Worm (Caenorhabditis elegans) whole organism, L3 larva: ENCODE results near the gene Y43F4A.1.

Source experiments
- R02D3.7 ChIP-seq: fragments of 150-350 bp; optimal IDR thresholded peaks from 2 replicates; lab custom pipeline; 2014; ENCODE audit warnings: missing biosample characterization, missing genetic modification characterization
- ZK546.5 ChIP-seq: sonication (generic microtip); optimal IDR thresholded peaks from 2 replicates; lab custom pipeline; 2017; ENCODE audit warnings: missing biosample characterization, missing genetic modification characterization
- aly-2 ChIP-seq: fragments of 150-350 bp; optimal IDR thresholded peaks from 2 replicates; lab custom pipeline; 2014; ENCODE audit warnings: missing biosample characterization, missing genetic modification characterization
- ama-1 ChIP-seq: fragments of 150-350 bp; optimal IDR thresholded peaks from 2 replicates; lab custom pipeline; 2018
- ceh-16 ChIP-seq: sonication (generic microtip); optimal IDR thresholded peaks from 2 replicates; lab custom pipeline; 2017; ENCODE audit warnings: missing biosample characterization, missing genetic modification characterization
- ceh-28 ChIP-seq: fragments of 150-350 bp; optimal IDR thresholded peaks from 2 replicates; lab custom pipeline; 2014; ENCODE audit warnings: missing biosample characterization, missing genetic modification reagents, missing genetic modification characterization
- ceh-82 ChIP-seq: fragments of 150-350 bp; optimal IDR thresholded peaks from 2 replicates; lab custom pipeline; 2014; ENCODE audit warnings: missing biosample characterization, missing genetic modification characterization
- ceh-9 ChIP-seq: sonication (generic microtip); optimal IDR thresholded peaks from 2 replicates; lab custom pipeline; 2018; ENCODE audit warnings: missing biosample characterization, missing genetic modification characterization
- daf-12 ChIP-seq: fragments of 150-350 bp; optimal IDR thresholded peaks from 2 replicates; lab custom pipeline; 2014; ENCODE audit warnings: missing biosample characterization, missing genetic modification reagents, missing genetic modification characterization
- egl-27 ChIP-seq: sonication (generic microtip); optimal IDR thresholded peaks from 4 replicates; lab custom pipeline; 2017; ENCODE audit warnings: missing biosample characterization, missing genetic modification reagents, missing genetic modification characterization
- egl-5 ChIP-seq: fragments of 150-350 bp; optimal IDR thresholded peaks from 2 replicates; lab custom pipeline; 2017; ENCODE audit warnings: missing biosample characterization, missing genetic modification reagents, missing genetic modification characterization, inconsistent platforms
- elt-1 ChIP-seq: fragments of 150-350 bp; optimal IDR thresholded peaks from 2 replicates; lab custom pipeline; 2014; ENCODE audit warnings: missing biosample characterization, missing genetic modification characterization
- elt-2 ChIP-seq: sonication (generic microtip); optimal IDR thresholded peaks from 2 replicates; lab custom pipeline; 2016; ENCODE audit warnings: missing genetic modification reagents, mild to moderate bottlenecking, missing genetic modification characterization, missing compliant biosample characterization
- elt-3 ChIP-seq, 3 experiments: fragments of 150-350 bp in 1 of 3; sonication (generic microtip) in 2 of 3; optimal IDR thresholded peaks; 2 replicates in 2 of 3; 4 replicates in 1 of 3; lab custom pipeline; 2014 to 2017; ENCODE audit warnings: missing biosample characterization in 3 of 3, missing genetic modification characterization in 3 of 3
- eor-1 ChIP-seq, 2 experiments: fragments of 150-350 bp; optimal IDR thresholded peaks; 2 replicates each; lab custom pipeline; 2014 to 2018; ENCODE audit warnings: missing biosample characterization in 2 of 2, missing genetic modification characterization in 2 of 2
- fkh-10 ChIP-seq: sonication (generic microtip); optimal IDR thresholded peaks from 2 replicates; lab custom pipeline; 2017; ENCODE audit warnings: missing biosample characterization, missing genetic modification reagents, missing genetic modification characterization
- fkh-2 ChIP-seq: fragments of 150-350 bp; optimal IDR thresholded peaks from 2 replicates; lab custom pipeline; 2014; ENCODE audit warnings: missing biosample characterization, missing genetic modification reagents, missing genetic modification characterization
- fos-1 ChIP-seq: fragments of 150-350 bp; optimal IDR thresholded peaks from 2 replicates; lab custom pipeline; 2014; ENCODE audit warnings: missing biosample characterization, missing genetic modification characterization
- hmg-11 ChIP-seq: sonication (generic microtip); optimal IDR thresholded peaks from 2 replicates; lab custom pipeline; 2016; ENCODE audit warnings: missing genetic modification characterization, missing compliant biosample characterization
- jun-1 ChIP-seq: fragments of 150-350 bp; optimal IDR thresholded peaks from 2 replicates; lab custom pipeline; 2014; ENCODE audit warnings: missing biosample characterization, missing genetic modification reagents, missing genetic modification characterization
- lin-15B ChIP-seq: fragments of 150-350 bp; optimal IDR thresholded peaks from 2 replicates; lab custom pipeline; 2014; ENCODE audit warnings: missing biosample characterization, missing genetic modification characterization
- lin-39 ChIP-seq: fragments of 150-350 bp; optimal IDR thresholded peaks from 2 replicates; lab custom pipeline; 2018; ENCODE audit warnings: missing biosample characterization, missing genetic modification reagents, missing genetic modification characterization
- lsy-12 ChIP-seq: sonication (generic microtip); optimal IDR thresholded peaks from 2 replicates; lab custom pipeline; 2016; ENCODE audit warnings: mild to moderate bottlenecking, missing genetic modification characterization, missing compliant biosample characterization
- mdl-1 ChIP-seq: fragments of 150-350 bp; optimal IDR thresholded peaks from 2 replicates; lab custom pipeline; 2014; ENCODE audit warnings: missing biosample characterization, missing genetic modification characterization
- mml-1 ChIP-seq: fragments of 150-350 bp; sonication (generic microtip); optimal IDR thresholded peaks from 3 replicates; lab custom pipeline; 2014; ENCODE audit warnings: missing biosample characterization, missing genetic modification characterization
- nfya-1 ChIP-seq: sonication (generic microtip); optimal IDR thresholded peaks from 2 replicates; lab custom pipeline; 2017; ENCODE audit warnings: missing genetic modification characterization, mild to moderate bottlenecking, missing compliant biosample characterization, antibody characterized with exemption, moderate library complexity; ENCODE audit not compliant: insufficient read depth
- nhr-11 ChIP-seq: fragments of 150-350 bp; optimal IDR thresholded peaks from 2 replicates; lab custom pipeline; 2014; ENCODE audit warnings: missing biosample characterization, missing genetic modification characterization
- nhr-12 ChIP-seq: fragments of 150-350 bp; optimal IDR thresholded peaks from 2 replicates; lab custom pipeline; 2014; ENCODE audit warnings: missing biosample characterization, missing genetic modification characterization
- nhr-23 ChIP-seq: fragments of 150-350 bp; optimal IDR thresholded peaks from 2 replicates; lab custom pipeline; 2014; ENCODE audit warnings: missing biosample characterization, missing genetic modification reagents, missing genetic modification characterization
- nhr-237 ChIP-seq: fragments of 150-350 bp; optimal IDR thresholded peaks from 2 replicates; lab custom pipeline; 2014; ENCODE audit warnings: missing biosample characterization, missing genetic modification characterization
- nhr-25 ChIP-seq: sonication (generic microtip); optimal IDR thresholded peaks from 2 replicates; lab custom pipeline; 2017; ENCODE audit warnings: missing biosample characterization, missing genetic modification characterization
- nhr-28 ChIP-seq: fragments of 150-350 bp; optimal IDR thresholded peaks from 2 replicates; lab custom pipeline; 2014; ENCODE audit warnings: missing biosample characterization, missing genetic modification characterization
- nhr-43 ChIP-seq: sonication (generic microtip); optimal IDR thresholded peaks from 2 replicates; lab custom pipeline; 2016; ENCODE audit warnings: mild to moderate bottlenecking, missing genetic modification characterization, missing compliant biosample characterization; ENCODE audit not compliant: poor library complexity, severe bottlenecking
- nhr-67 ChIP-seq: fragments of 150-350 bp; optimal IDR thresholded peaks from 2 replicates; lab custom pipeline; 2014; ENCODE audit warnings: missing biosample characterization, missing genetic modification characterization
- nhr-76 ChIP-seq: fragments of 150-350 bp; sonication (generic microtip); optimal IDR thresholded peaks from 5 replicates; lab custom pipeline; 2014; ENCODE audit warnings: missing biosample characterization, missing genetic modification characterization
- nhr-77 ChIP-seq: fragments of 150-350 bp; optimal IDR thresholded peaks from 2 replicates; lab custom pipeline; 2014; ENCODE audit warnings: missing biosample characterization, missing genetic modification characterization
- pha-4 ChIP-seq: fragments of 150-350 bp; optimal IDR thresholded peaks from 2 replicates; lab custom pipeline; 2014; ENCODE audit warnings: missing biosample characterization, missing genetic modification reagents, missing genetic modification characterization
- pqm-1 ChIP-seq: fragments of 150-350 bp; optimal IDR thresholded peaks from 2 replicates; lab custom pipeline; 2017; ENCODE audit warnings: missing biosample characterization, missing genetic modification characterization, inconsistent platforms
- sea-2 ChIP-seq: fragments of 150-350 bp; sonication (generic microtip); optimal IDR thresholded peaks from 4 replicates; lab custom pipeline; 2014; ENCODE audit warnings: missing biosample characterization, missing genetic modification reagents, missing genetic modification characterization
- skn-1 ChIP-seq: fragments of 150-350 bp; optimal IDR thresholded peaks from 2 replicates; lab custom pipeline; 2014; ENCODE audit warnings: missing biosample characterization, missing genetic modification characterization
- snpc-4 ChIP-seq: fragments of 150-350 bp; optimal IDR thresholded peaks from 2 replicates; lab custom pipeline; 2014; ENCODE audit warnings: missing biosample characterization, missing genetic modification characterization
- tbx-2 ChIP-seq: sonication (generic microtip); optimal IDR thresholded peaks from 2 replicates; lab custom pipeline; 2016; ENCODE audit warnings: mild to moderate bottlenecking, missing genetic modification characterization, missing compliant biosample characterization
- unc-62 ChIP-seq: fragments of 150-350 bp; sonication (generic microtip); optimal IDR thresholded peaks from 4 replicates; lab custom pipeline; 2014; ENCODE audit warnings: missing biosample characterization, missing genetic modification reagents, missing genetic modification characterization
- zag-1 ChIP-seq: fragments of 150-350 bp; optimal IDR thresholded peaks from 2 replicates; lab custom pipeline; 2014; ENCODE audit warnings: missing biosample characterization, missing genetic modification characterization
- ztf-11 ChIP-seq: fragments of 150-350 bp; optimal IDR thresholded peaks from 2 replicates; lab custom pipeline; 2014; ENCODE audit warnings: missing biosample characterization, missing genetic modification characterization
- ztf-4 ChIP-seq: fragments of 150-350 bp; optimal IDR thresholded peaks from 2 replicates; lab custom pipeline; 2014; ENCODE audit warnings: missing biosample characterization, missing genetic modification characterization

Gene Y43F4A.1

DNA sequence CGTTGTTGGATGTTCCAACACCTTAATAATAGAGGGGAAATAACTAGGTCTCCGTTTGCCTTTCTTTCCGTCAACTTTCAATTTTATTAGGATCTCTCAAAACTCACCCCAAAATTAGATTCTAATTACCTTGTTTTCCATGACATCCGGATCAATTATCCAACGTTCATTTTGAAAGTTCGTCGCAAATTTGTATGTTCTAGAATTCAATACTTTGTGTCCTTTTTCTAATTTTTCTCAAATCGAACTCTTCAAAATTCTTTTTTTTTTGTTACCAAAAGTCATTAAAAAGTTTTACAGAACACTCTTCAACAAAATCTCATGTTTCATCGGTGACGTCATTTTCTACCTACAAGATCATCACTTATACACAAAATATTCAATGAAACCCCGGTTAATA is at the start of gene Y43F4A.1:
Gene Y43F4A.1 (plus strand): TSS at position 301 of the 400 bp plus-strand sequence.
- TF ChIP-seq elt-2 (tag; lab: Kevin White, UChicago) (no peak), nhr-43 (no peak), fkh-2 (tag; lab: Kevin White, UChicago) (no peak), nhr-23 (tag; lab: Kevin White, UChicago) (peak; percentile 4)

ce11 chrIII:13173687-13174086 is 49.2 kb upstream of the Y43F4A.1 start:
- TF ChIP-seq nhr-25 = no peak
- TF ChIP-seq jun-1 = no peak
- TF ChIP-seq nhr-12 (tag; lab: Kevin White, UChicago) = no peak
- no peak for TF ChIP-seq elt-1
- no peak for TF ChIP-seq tbx-2
- TF ChIP-seq pha-4 (tag; lab: Kevin White, UChicago) = no peak
- TF ChIP-seq fos-1 = no peak
- no peak for TF ChIP-seq nfya-1
- no peak for TF ChIP-seq snpc-4 (tag; lab: Kevin White, UChicago)
- no peak for TF ChIP-seq R02D3.7 (tag; lab: Kevin White, UChicago)
- TF ChIP-seq nhr-237 (tag; lab: Kevin White, UChicago) = no peak

DNA sequence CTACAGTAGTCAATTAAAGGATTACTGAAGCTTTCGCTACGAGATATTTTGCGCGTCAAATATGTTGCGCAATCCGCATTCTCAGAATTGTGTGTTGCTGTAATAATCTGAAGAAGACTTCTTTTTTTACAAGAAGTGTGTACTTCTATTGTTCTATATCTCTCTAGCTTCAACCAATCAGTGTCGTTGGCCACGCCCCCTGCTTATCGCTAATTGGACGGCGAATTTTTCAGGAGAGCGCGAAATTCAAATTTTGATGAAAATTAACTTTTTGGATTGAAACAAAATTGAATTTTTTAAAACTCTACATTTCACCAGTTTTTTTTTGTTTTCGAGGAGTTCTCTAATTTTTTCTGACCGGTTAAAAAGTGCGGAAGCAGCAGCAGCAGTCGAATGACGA is 46.0 kb upstream of the Y43F4A.1 start:
- no peak for TF ChIP-seq nhr-23 (tag; lab: Kevin White, UChicago)
- no peak for TF ChIP-seq ceh-9 (tag; lab: Kevin White, UChicago)
- TF ChIP-seq nhr-11 (tag; lab: Kevin White, UChicago) = no peak
- no peak for TF ChIP-seq fkh-2 (tag; lab: Kevin White, UChicago)
- TF ChIP-seq unc-62 = no peak
- peak; percentile 71 for TF ChIP-seq nfya-1
- TF ChIP-seq elt-2 (tag; lab: Kevin White, UChicago) = no peak
- TF ChIP-seq nhr-67 = no peak
- TF ChIP-seq, all 47 proteins: peak for 1

- TF ChIP-seq nhr-67 (no peak), pha-4 (tag; lab: Kevin White, UChicago) (peak; percentile 83), R02D3.7 (tag; lab: Kevin White, UChicago) (no peak), mdl-1 (tag; lab: Kevin White, UChicago) (no peak), nhr-11 (tag; lab: Kevin White, UChicago) (no peak), ZK546.5 (tag; lab: Kevin White, UChicago) (no peak), ztf-4 (tag; lab: Kevin White, UChicago) (no peak), ztf-11 (tag; lab: Kevin White, UChicago) (no peak), eor-1 (tag; optimal IDR thresholded peaks at IDR 0.05; lab: Kevin White, UChicago) (no peak), egl-27 (tag; lab: Kevin White, UChicago) (no peak), nhr-28 (tag; lab: Kevin White, UChicago) (no peak), ama-1 (no peak), ceh-28 (no peak), nhr-25 (peak; percentile 71), zag-1 (tag; lab: Kevin White, UChicago) (no peak), unc-62 (no peak), nhr-77 (no peak), fos-1 (no peak), elt-3 (tag; optimal IDR thresholded peaks at IDR 0.05; lab: Kevin White, UChicago) (no peak), daf-12 (tag; lab: Kevin White, UChicago) (no peak), nhr-237 (tag; lab: Kevin White, UChicago) (no peak), pqm-1 (tag; lab: Kevin White, UChicago) (no peak), elt-1 (no peak), ceh-82 (tag; lab: Kevin White, UChicago) (no peak), lin-39 (tag; lab: Kevin White, UChicago) (no peak), ceh-16 (no peak), nhr-76 (no peak), tbx-2 (no peak), lsy-12 (no peak), fkh-2 (tag; lab: Kevin White, UChicago) (no peak), snpc-4 (tag; lab: Kevin White, UChicago) (peak; percentile 13), nfya-1 (peak; percentile 65), jun-1 (no peak), lin-15B (tag; lab: Kevin White, UChicago) (peak; percentile 6), fkh-10 (GFP tag; lab: Kevin White, UChicago) (no peak), elt-2 (tag; lab: Kevin White, UChicago) (peak; percentile 1), hmg-11 (tag; lab: Kevin White, UChicago) (peak; percentile 30), skn-1 (no peak), nhr-12 (tag; lab: Kevin White, UChicago) (no peak), mml-1 (tag; lab: Kevin White, UChicago) (no peak), ceh-9 (tag; lab: Kevin White, UChicago) (no peak), aly-2 (tag; lab: Kevin White, UChicago) (no peak), sea-2 (GFP tag; lab: Kevin White, UChicago) (no peak), nhr-43 (peak; percentile 13), egl-5 (no peak)
These were observed 40.9 kb upstream of the Y43F4A.1 start for ce11 chrIII:13182003-13182402.
